Worm (Caenorhabditis elegans) whole organism, L4 larva: ENCODE measurements around the gene ZK632.11.

Experiments
- aly-2 ChIP-seq: sonication (generic microtip); optimal IDR thresholded peaks from 2 replicates; lab custom pipeline; 2018; ENCODE audit warnings: missing biosample characterization, missing genetic modification characterization
- fkh-10 ChIP-seq: fragments of 150-350 bp; optimal IDR thresholded peaks from 2 replicates; lab custom pipeline; 2014; ENCODE audit warnings: missing biosample characterization, missing genetic modification reagents, missing genetic modification characterization
- mxl-2 ChIP-seq: fragments of 200-800 bp; sonication (Bioruptor generic); conservative IDR thresholded peaks from 2 replicates; pipeline ENCODE4 v1.3.6; 2022; ENCODE audit warnings: missing genetic modification reagents, missing genetic modification characterization, missing compliant biosample characterization
- nhr-102 ChIP-seq: sonication (generic microtip); optimal IDR thresholded peaks from 2 replicates; lab custom pipeline; 2016; ENCODE audit warnings: mild to moderate bottlenecking, missing genetic modification characterization, moderate library complexity, missing compliant biosample characterization

DNA sequence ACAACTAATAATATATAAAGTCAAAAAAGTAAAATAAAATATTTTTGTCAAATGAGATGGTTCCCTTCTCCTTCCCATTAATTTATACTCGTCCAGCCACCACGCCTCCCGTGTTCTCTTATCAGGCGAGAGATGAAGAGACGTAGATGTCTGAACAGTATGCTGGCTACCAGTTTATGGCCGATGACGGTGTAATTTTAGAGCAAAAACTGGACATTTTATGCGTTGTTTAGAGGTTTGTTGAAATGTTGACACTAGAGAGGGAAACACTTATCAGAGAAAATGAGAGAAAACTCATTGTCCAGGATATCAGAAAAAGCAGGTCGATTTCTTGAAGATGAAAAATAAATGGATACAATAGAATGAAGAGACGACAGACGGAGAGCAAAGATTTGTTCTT lies 29.4 kb downstream of the ZK632.11 start:
- TF ChIP-seq nhr-102 (no peak), fkh-10 (GFP tag; lab: Kevin White, UChicago) (no peak), mxl-2 (GFP tag; lab: Robert Waterston, UW) (no peak), aly-2 (no peak)
